Worm (Caenorhabditis elegans): ENCODE measurements around the gene K09C6.3.

DNA sequence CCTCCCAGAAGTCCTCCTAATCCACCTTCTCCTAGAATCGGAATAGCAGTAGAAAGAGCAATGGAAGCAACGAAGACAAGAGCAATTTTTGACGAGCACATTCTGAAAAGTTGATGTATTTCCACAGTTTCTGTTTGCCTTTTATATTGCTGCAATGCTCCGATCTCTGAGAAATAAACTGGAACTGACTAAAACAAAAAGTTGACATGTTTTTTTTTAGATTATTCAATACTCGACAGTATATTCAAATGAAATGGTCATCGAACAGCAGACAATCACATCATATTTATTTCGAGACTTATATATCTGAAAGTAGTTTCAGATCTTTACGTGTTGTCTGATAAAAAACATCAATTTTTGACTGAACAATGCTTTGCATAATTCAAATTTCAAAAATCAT is 38.1 kb downstream of the K09C6.3 start, which contains the start of gene srlf-21:
- TF ChIP-seq egl-27 (tag; optimal IDR thresholded peaks at IDR 0.05) (no peak), R02D3.7 (tag; optimal IDR thresholded peaks at IDR 0.05) (no peak), nhr-28 (tag; optimal IDR thresholded peaks at IDR 0.05) (no peak), unc-62 (GFP tag; optimal IDR thresholded peaks at IDR 0.05) (no peak)

Measured in whole organism, L3 larva.